Worm (Caenorhabditis elegans) whole organism, young adult: ENCODE results near the gene D2024.4.

Experiments used
- hlh-12 ChIP-seq: sonication (generic microtip); optimal IDR thresholded peaks from 2 replicates; lab custom pipeline; 2016; ENCODE audit warnings: missing genetic modification characterization, missing compliant biosample characterization
- mcd-1 ChIP-seq: fragments of 200-800 bp; sonication (Bioruptor generic); IDR thresholded peaks from 2 replicates; pipeline ENCODE4 v1.3.6; 2022; ENCODE audit warnings: missing genetic modification reagents, missing genetic modification characterization, missing compliant biosample characterization

ce11 chrIV:7208961-7209360 is 22.1 kb upstream of the D2024.4 start:
- TF ChIP-seq mcd-1, result no peak
- no peak for TF ChIP-seq hlh-12 (tag; lab: Kevin White, UChicago)
